Worm (Caenorhabditis elegans) whole organism, L4/young adult: ENCODE results near the gene rpl-33.

Experiments used
- W03F9.2 ChIP-seq: fragments of 150-350 bp; optimal IDR thresholded peaks from 2 replicates; lab custom pipeline; 2014; ENCODE audit warnings: missing biosample characterization, missing genetic modification characterization
- dao-5 ChIP-seq: sonication (generic microtip); optimal IDR thresholded peaks from 2 replicates; lab custom pipeline; 2016; ENCODE audit warnings: missing genotype, missing genetic modification characterization, moderate library complexity, missing compliant biosample characterization
- him-1 ChIP-seq: sonication (generic microtip); optimal IDR thresholded peaks from 2 replicates; lab custom pipeline; 2016; ENCODE audit warnings: missing genotype, missing genetic modification reagents, missing genetic modification characterization, missing compliant biosample characterization

ce11 chrII:7103111-7103510 lies 2.3 kb upstream of the rpl-33 start:
- TF ChIP-seq him-1 (tag; lab: Kevin White, UChicago) (no peak), W03F9.2 (no peak), dao-5 (tag; lab: Kevin White, UChicago) (no peak)
